Worm (Caenorhabditis elegans) whole organism, L4 larva: Measurements from ENCODE around the gene dpy-28.
A peak's percentile ranks its signal among the peaks of the same experiment; 100 is the strongest.

Source experiments
- D1046.2 ChIP-seq: fragments of 200-800 bp; sonication (Bioruptor generic); IDR thresholded peaks from 2 replicates; pipeline ENCODE4 v1.3.6; 2022; ENCODE audit warnings: missing genetic modification characterization, missing compliant biosample characterization
- F10B5.3 ChIP-seq: sonication (generic microtip); optimal IDR thresholded peaks from 2 replicates; lab custom pipeline; 2016; ENCODE audit warnings: mild to moderate bottlenecking, missing genetic modification characterization, missing compliant biosample characterization
- F26F4.8 ChIP-seq: fragments of 200-800 bp; sonication (Bioruptor generic); conservative IDR thresholded peaks from 2 replicates; pipeline ENCODE4 v1.3.6; 2022; ENCODE audit warnings: missing genetic modification characterization, missing compliant biosample characterization
- F37D6.2 ChIP-seq: sonication (generic microtip); optimal IDR thresholded peaks from 2 replicates; lab custom pipeline; 2016; ENCODE audit warnings: mild to moderate bottlenecking, missing genetic modification characterization, missing compliant biosample characterization
- Y48G9A.11 ChIP-seq: fragments of 200-800 bp; sonication (Bioruptor generic); IDR thresholded peaks from 2 replicates; pipeline ENCODE4 v1.3.6; 2022; ENCODE audit warnings: missing genetic modification reagents, missing genetic modification characterization, missing compliant biosample characterization
- ZK546.5 ChIP-seq, 2 experiments: sonication (generic microtip); optimal IDR thresholded peaks; 2 replicates each; lab custom pipeline; 2017; ENCODE audit warnings: missing biosample characterization in 2 of 2, missing genetic modification characterization in 2 of 2
- aha-1 ChIP-seq: fragments of 150-350 bp; peaks from one replicate; lab custom pipeline; 2014; ENCODE audit warnings: missing biosample characterization, missing genetic modification characterization
- ceh-32 ChIP-seq: sonication (generic microtip); optimal IDR thresholded peaks from 2 replicates; lab custom pipeline; 2016; ENCODE audit warnings: mild to moderate bottlenecking, missing genetic modification characterization, missing compliant biosample characterization; ENCODE audit not compliant: poor library complexity
- ceh-44 ChIP-seq: fragments of 200-800 bp; sonication (Bioruptor generic); IDR thresholded peaks from 2 replicates; pipeline ENCODE4 v1.3.6; 2022; ENCODE audit warnings: missing genetic modification reagents, missing genetic modification characterization, missing compliant biosample characterization
- ceh-62 ChIP-seq: sonication (generic microtip); optimal IDR thresholded peaks from 2 replicates; lab custom pipeline; 2017; ENCODE audit warnings: missing biosample characterization, missing genetic modification characterization
- ces-1 ChIP-seq: fragments of 150-350 bp; sonication (generic microtip); optimal IDR thresholded peaks from 4 replicates; lab custom pipeline; 2014; ENCODE audit warnings: missing biosample characterization, missing genetic modification reagents, missing genetic modification characterization
- cey-2 ChIP-seq: sonication (generic microtip); optimal IDR thresholded peaks from 3 replicates; lab custom pipeline; 2017; ENCODE audit warnings: missing genetic modification characterization, mild to moderate bottlenecking, missing compliant biosample characterization, antibody characterized with exemption, borderline replicate concordance; ENCODE audit not compliant: insufficient read depth
- ctbp-1 ChIP-seq: fragments of 200-800 bp; sonication (Bioruptor generic); IDR thresholded peaks from 2 replicates; pipeline ENCODE4 v1.3.6; 2022; ENCODE audit warnings: missing genetic modification reagents, missing genetic modification characterization, missing compliant biosample characterization
- daf-16 ChIP-seq, 3 experiments: sonication (generic microtip); optimal IDR thresholded peaks; 2 replicates each; lab custom pipeline; 2016 to 2017; ENCODE audit warnings: missing genetic modification characterization in 3 of 3, missing genetic modification reagents in 3 of 3, mild to moderate bottlenecking in 2 of 3, missing compliant biosample characterization in 2 of 3, missing biosample characterization in 1 of 3, moderate library complexity in 1 of 3
- dmd-6 ChIP-seq: fragments of 200-800 bp; sonication (Bioruptor generic); IDR thresholded peaks from 2 replicates; pipeline ENCODE4 v1.3.6; 2022; ENCODE audit warnings: missing genetic modification reagents, missing genetic modification characterization, missing compliant biosample characterization
- dmd-8 ChIP-seq: fragments of 200-800 bp; sonication (Bioruptor generic); IDR thresholded peaks from 2 replicates; pipeline ENCODE4 v1.3.6; 2022; ENCODE audit warnings: missing genetic modification characterization, missing compliant biosample characterization
- dpl-1 ChIP-seq: fragments of 150-350 bp; optimal IDR thresholded peaks from 2 replicates; lab custom pipeline; 2014; ENCODE audit warnings: missing biosample characterization, missing genetic modification reagents, missing genetic modification characterization
- dve-1 ChIP-seq: sonication (generic microtip); optimal IDR thresholded peaks from 2 replicates; lab custom pipeline; 2017; ENCODE audit warnings: antibody characterized with exemption, mild to moderate bottlenecking, missing genetic modification characterization, missing compliant biosample characterization; ENCODE audit not compliant: insufficient read depth
- egl-27 ChIP-seq: sonication (generic microtip); optimal IDR thresholded peaks from 3 replicates; lab custom pipeline; 2017; ENCODE audit warnings: missing biosample characterization, missing genetic modification reagents, missing genetic modification characterization
- fos-1 ChIP-seq: fragments of 150-350 bp; optimal IDR thresholded peaks from 2 replicates; lab custom pipeline; 2014; ENCODE audit warnings: missing biosample characterization, missing genetic modification characterization
- hlh-11 ChIP-seq: fragments of 200-800 bp; sonication (Bioruptor generic); optimal IDR thresholded peaks from 2 replicates; lab custom pipeline; 2018; ENCODE audit warnings: mild to moderate bottlenecking, missing genetic modification characterization, missing compliant biosample characterization
- jun-1 ChIP-seq: fragments of 150-350 bp; optimal IDR thresholded peaks from 2 replicates; lab custom pipeline; 2014; ENCODE audit warnings: missing biosample characterization, missing genetic modification reagents, missing genetic modification characterization
- lim-7 ChIP-seq: fragments of 200-800 bp; sonication (Bioruptor generic); IDR thresholded peaks from 2 replicates; pipeline ENCODE4 v1.3.6; 2022; ENCODE audit warnings: missing genetic modification characterization, missing compliant biosample characterization
- lin-13 ChIP-seq: fragments of 150-350 bp; optimal IDR thresholded peaks from 2 replicates; lab custom pipeline; 2014; ENCODE audit warnings: missing biosample characterization, missing genetic modification reagents, missing genetic modification characterization
- lin-15B ChIP-seq: fragments of 150-350 bp; sonication (generic microtip); optimal IDR thresholded peaks from 3 replicates; lab custom pipeline; 2014; ENCODE audit warnings: missing biosample characterization, missing genetic modification characterization
- lin-39 ChIP-seq: fragments of 150-350 bp; optimal IDR thresholded peaks from 2 replicates; lab custom pipeline; 2014; ENCODE audit warnings: missing biosample characterization, missing genetic modification reagents, missing genetic modification characterization
- lir-3 ChIP-seq: sonication (generic microtip); optimal IDR thresholded peaks from 2 replicates; lab custom pipeline; 2016; ENCODE audit warnings: mild to moderate bottlenecking, missing genetic modification characterization, missing compliant biosample characterization
- mep-1 ChIP-seq: fragments of 150-350 bp; sonication (generic microtip); optimal IDR thresholded peaks from 3 replicates; lab custom pipeline; 2014; ENCODE audit warnings: missing biosample characterization, missing genetic modification characterization
- nhr-10 ChIP-seq: fragments of 150-350 bp; optimal IDR thresholded peaks from 2 replicates; lab custom pipeline; 2014; ENCODE audit warnings: missing biosample characterization, missing genetic modification characterization
- nhr-102 ChIP-seq: sonication (generic microtip); optimal IDR thresholded peaks from 2 replicates; lab custom pipeline; 2016; ENCODE audit warnings: mild to moderate bottlenecking, missing genetic modification characterization, moderate library complexity, missing compliant biosample characterization
- nhr-11 ChIP-seq: fragments of 150-350 bp; optimal IDR thresholded peaks from 2 replicates; lab custom pipeline; 2014; ENCODE audit warnings: missing biosample characterization, missing genetic modification characterization
- nhr-237 ChIP-seq: sonication (generic microtip); optimal IDR thresholded peaks from 2 replicates; lab custom pipeline; 2017; ENCODE audit warnings: missing biosample characterization, missing genetic modification characterization
- nhr-25 ChIP-seq: sonication (generic microtip); optimal IDR thresholded peaks from 2 replicates; lab custom pipeline; 2017; ENCODE audit warnings: missing genetic modification characterization, mild to moderate bottlenecking, missing compliant biosample characterization, antibody characterized with exemption, moderate library complexity, borderline replicate concordance; ENCODE audit not compliant: insufficient read depth
- nhr-28 ChIP-seq: fragments of 150-350 bp; optimal IDR thresholded peaks from 2 replicates; lab custom pipeline; 2014; ENCODE audit warnings: missing biosample characterization, missing genetic modification characterization
- nhr-48 ChIP-seq: sonication (generic microtip); optimal IDR thresholded peaks from 2 replicates; lab custom pipeline; 2016; ENCODE audit warnings: mild to moderate bottlenecking, missing genetic modification characterization, missing compliant biosample characterization
- nhr-76 ChIP-seq: fragments of 150-350 bp; optimal IDR thresholded peaks from 2 replicates; lab custom pipeline; 2014; ENCODE audit warnings: missing biosample characterization, missing genetic modification characterization
- pqm-1 ChIP-seq: sonication (generic microtip); optimal IDR thresholded peaks from 2 replicates; lab custom pipeline; 2017; ENCODE audit warnings: missing biosample characterization, missing genetic modification characterization
- saeg-2 ChIP-seq: fragments of 200-800 bp; sonication (Bioruptor generic); IDR thresholded peaks from 2 replicates; pipeline ENCODE4 v1.3.6; 2022; ENCODE audit warnings: missing genetic modification reagents, missing genetic modification characterization, missing compliant biosample characterization
- spr-3 ChIP-seq: fragments of 200-800 bp; sonication (Bioruptor generic); optimal IDR thresholded peaks from 2 replicates; lab custom pipeline; 2018; ENCODE audit warnings: mild to moderate bottlenecking, missing genetic modification characterization, missing compliant biosample characterization
- tra-1 ChIP-seq: fragments of 200-800 bp; sonication (Bioruptor generic); IDR thresholded peaks from 2 replicates; pipeline ENCODE4 v1.3.6; 2022; ENCODE audit warnings: missing genetic modification reagents, missing genetic modification characterization, missing compliant biosample characterization
- unc-62 ChIP-seq, 3 experiments: fragments of 150-350 bp in 1 of 3; sonication (generic microtip); optimal IDR thresholded peaks in 2 of 3; peaks in 1 of 3; 1 replicate in 1 of 3; 2 replicates in 2 of 3; lab custom pipeline; 2014 to 2017; ENCODE audit warnings: missing biosample characterization in 3 of 3, missing genetic modification characterization in 3 of 3, missing genetic modification reagents in 3 of 3, missing genotype in 1 of 3
- vab-7 ChIP-seq: fragments of 200-800 bp; sonication (Bioruptor generic); IDR thresholded peaks from 2 replicates; pipeline ENCODE4 v1.3.6; 2022; ENCODE audit warnings: missing genetic modification reagents, missing genetic modification characterization, missing compliant biosample characterization
- zag-1 ChIP-seq: fragments of 150-350 bp; optimal IDR thresholded peaks from 2 replicates; lab custom pipeline; 2014; ENCODE audit warnings: missing biosample characterization, missing genetic modification characterization
- zfp-3 ChIP-seq: fragments of 200-800 bp; sonication (Bioruptor generic); conservative IDR thresholded peaks from 2 replicates; pipeline ENCODE4 v1.3.6; 2022; ENCODE audit warnings: missing genetic modification reagents, missing genetic modification characterization, missing compliant biosample characterization
- zip-11 ChIP-seq: fragments of 200-800 bp; sonication (Bioruptor generic); IDR thresholded peaks from 2 replicates; pipeline ENCODE4 v1.3.6; 2022; ENCODE audit warnings: missing genetic modification characterization, missing compliant biosample characterization
- zip-2 ChIP-seq: fragments of 150-350 bp; optimal IDR thresholded peaks from 2 replicates; lab custom pipeline; 2014; ENCODE audit warnings: missing biosample characterization, missing genetic modification characterization

The dpy-28 gene

ce11 chrIII:10818364-10818763 lies 55.4 kb downstream of the dpy-28 start (continued):
- TF ChIP-seq vab-7 (GFP tag; lab: Robert Waterston, UW) = no peak
- peak; percentile 51; the same call in 1 of the 2 replicates for TF ChIP-seq lim-7 (GFP tag; lab: Robert Waterston, UW)
- TF ChIP-seq lir-3 = no peak

- TF ChIP-seq daf-16 (GFP tag; optimal IDR thresholded peaks at IDR 0.05; lab: Kevin White, UChicago) = no peak
- TF ChIP-seq daf-16 (tag; optimal IDR thresholded peaks at IDR 0.05; lab: Kevin White, UChicago) = peak; percentile 49
- TF ChIP-seq dmd-6 (GFP tag; lab: Robert Waterston, UW) = peak; percentile 30
- peak; percentile 16 for TF ChIP-seq dve-1 (tag; lab: Kevin White, UChicago)
- no peak for TF ChIP-seq lin-13 (GFP tag; lab: Kevin White, UChicago)
- no peak for TF ChIP-seq vab-7 (GFP tag; lab: Robert Waterston, UW)
- peak; percentile 11 for TF ChIP-seq nhr-28 (tag; lab: Kevin White, UChicago)
- TF ChIP-seq pqm-1 (tag; lab: Kevin White, UChicago) = peak; percentile 34
Observed at ce11 chrIII:10819257-10819656, 56.3 kb downstream of the dpy-28 start.

ce11 chrIII:10819778-10820177 lies 56.8 kb downstream of the dpy-28 start:
- TF ChIP-seq ceh-32 (tag; lab: Kevin White, UChicago) (no peak), zip-11 (no peak), tra-1 (GFP tag; lab: Robert Waterston, UW) (no peak), zfp-3 (GFP tag; lab: Robert Waterston, UW) (0 out of 2 replicates have a peak, but pooled peaks have one; percentile 9), ces-1 (GFP tag; lab: Kevin White, UChicago) (no peak), lin-15B (tag; lab: Kevin White, UChicago) (no peak), cey-2 (tag; lab: Kevin White, UChicago) (no peak), nhr-11 (tag; lab: Kevin White, UChicago) (peak; percentile 85), ZK546.5 (tag; optimal IDR thresholded peaks at IDR 0.05; lab: Kevin White, UChicago) (no peak), unc-62 (GFP tag; optimal IDR thresholded peaks at IDR 0.05 in 1 of 2; lab: Kevin White, UChicago) (peak in 1 of 2 experiments; percentile 85), unc-62 (tag; optimal IDR thresholded peaks at IDR 0.05; lab: Kevin White, UChicago) (no peak), nhr-10 (tag; lab: Kevin White, UChicago) (no peak), F10B5.3 (tag; lab: Kevin White, UChicago) (no peak), hlh-11 (tag; lab: Kevin White, UChicago) (peak; percentile 68), dmd-6 (GFP tag; lab: Robert Waterston, UW) (no peak), saeg-2 (no peak), nhr-102 (tag; lab: Kevin White, UChicago) (no peak), fos-1 (no peak), lin-39 (tag; lab: Kevin White, UChicago) (no peak), nhr-25 (tag; lab: Kevin White, UChicago) (no peak), Y48G9A.11 (no peak), zip-2 (tag; lab: Kevin White, UChicago) (no peak), nhr-48 (tag; lab: Kevin White, UChicago) (no peak), lin-13 (GFP tag; lab: Kevin White, UChicago) (no peak), dpl-1 (GFP tag; lab: Kevin White, UChicago) (no peak), ceh-44 (GFP tag; lab: Robert Waterston, UW) (no peak), ceh-62 (no peak), aha-1 (tag; lab: Kevin White, UChicago) (peak; percentile 78), jun-1 (tag; lab: Kevin White, UChicago) (no peak), lir-3 (no peak), nhr-237 (no peak), mep-1 (tag; lab: Kevin White, UChicago) (no peak), dmd-8 (GFP tag; lab: Robert Waterston, UW) (no peak), ctbp-1 (GFP tag; lab: Robert Waterston, UW) (no peak), F26F4.8 (no peak), F37D6.2 (no peak), nhr-76 (no peak), zag-1 (tag; lab: Kevin White, UChicago) (no peak), daf-16 (GFP tag; optimal IDR thresholded peaks at IDR 0.05; lab: Kevin White, UChicago) (no peak), daf-16 (tag; optimal IDR thresholded peaks at IDR 0.05; lab: Kevin White, UChicago) (no peak), egl-27 (tag; lab: Kevin White, UChicago) (no peak), D1046.2 (GFP tag; lab: Robert Waterston, UW) (no peak), lim-7 (GFP tag; lab: Robert Waterston, UW) (no peak), spr-3 (GFP tag; lab: Kevin White, UChicago) (no peak)
